Worm (Caenorhabditis elegans) whole organism, mixed stage, embryonic: ENCODE measurements around the gene ZK185.5.

ENCODE experiments used
- M03D4.4 ChIP-seq: sonication (generic microtip); optimal IDR thresholded peaks from 2 replicates; lab custom pipeline; 2017; ENCODE audit warnings: mild to moderate bottlenecking, missing genetic modification characterization, missing compliant biosample characterization
- bed-3 ChIP-seq: fragments of 200-800 bp; sonication (Bioruptor generic); optimal IDR thresholded peaks from 3 replicates; lab custom pipeline; 2018; ENCODE audit warnings: mild to moderate bottlenecking, missing genetic modification characterization, moderate library complexity, missing compliant biosample characterization
- blmp-1 ChIP-seq: fragments of 150-350 bp; optimal IDR thresholded peaks from 2 replicates; lab custom pipeline; 2014; ENCODE audit warnings: missing biosample characterization, missing genetic modification characterization
- ceh-39 ChIP-seq: fragments of 150-350 bp; optimal IDR thresholded peaks from 2 replicates; lab custom pipeline; 2014; ENCODE audit warnings: missing biosample characterization, missing genetic modification characterization
- ceh-43 ChIP-seq: fragments of 200-800 bp; sonication (Bioruptor generic); optimal IDR thresholded peaks from 2 replicates; lab custom pipeline; 2018; ENCODE audit warnings: mild to moderate bottlenecking, missing genetic modification characterization, moderate library complexity, missing compliant biosample characterization
- ceh-83 ChIP-seq: fragments of 200-800 bp; sonication (Bioruptor generic); optimal IDR thresholded peaks from 2 replicates; lab custom pipeline; 2018; ENCODE audit warnings: mild to moderate bottlenecking, missing genetic modification characterization, missing compliant biosample characterization
- ces-1 ChIP-seq: fragments of 150-350 bp; optimal IDR thresholded peaks from 2 replicates; lab custom pipeline; 2014; ENCODE audit warnings: missing biosample characterization, missing genetic modification reagents, missing genetic modification characterization
- cnd-1 ChIP-seq: fragments of 200-800 bp; sonication (Bioruptor generic); optimal IDR thresholded peaks from 2 replicates; lab custom pipeline; 2018; ENCODE audit warnings: mild to moderate bottlenecking, missing genetic modification characterization, missing compliant biosample characterization
- drap-1 ChIP-seq: fragments of 200-800 bp; sonication (Bioruptor generic); optimal IDR thresholded peaks from 3 replicates; lab custom pipeline; 2018; ENCODE audit warnings: mild to moderate bottlenecking, missing genetic modification characterization, missing compliant biosample characterization
- elt-1 ChIP-seq: sonication (generic microtip); optimal IDR thresholded peaks from 2 replicates; lab custom pipeline; 2017; ENCODE audit warnings: missing genetic modification characterization, mild to moderate bottlenecking, missing compliant biosample characterization, antibody characterized with exemption, moderate library complexity, borderline replicate concordance; ENCODE audit not compliant: insufficient read depth
- elt-3 ChIP-seq: fragments of 150-350 bp; optimal IDR thresholded peaks from 2 replicates; lab custom pipeline; 2014; ENCODE audit warnings: missing biosample characterization, missing genetic modification characterization
- flh-1 ChIP-seq: fragments of 200-800 bp; sonication (Bioruptor generic); optimal IDR thresholded peaks from 2 replicates; lab custom pipeline; 2018; ENCODE audit warnings: mild to moderate bottlenecking, missing genetic modification characterization, moderate library complexity, missing compliant biosample characterization
- ham-2 ChIP-seq: fragments of 200-800 bp; sonication (Bioruptor generic); optimal IDR thresholded peaks from 2 replicates; lab custom pipeline; 2018; ENCODE audit warnings: mild to moderate bottlenecking, missing genetic modification characterization, missing compliant biosample characterization
- hlh-1 ChIP-seq: fragments of 150-350 bp; optimal IDR thresholded peaks from 2 replicates; lab custom pipeline; 2014; ENCODE audit warnings: missing biosample characterization, missing genetic modification reagents, missing genetic modification characterization
- lsy-2 ChIP-seq: fragments of 150-350 bp; optimal IDR thresholded peaks from 2 replicates; lab custom pipeline; 2014; ENCODE audit warnings: missing biosample characterization, missing genetic modification characterization
- mab-5 ChIP-seq: fragments of 150-350 bp; optimal IDR thresholded peaks from 2 replicates; lab custom pipeline; 2014; ENCODE audit warnings: missing biosample characterization, missing genetic modification characterization
- mep-1 ChIP-seq: fragments of 150-350 bp; optimal IDR thresholded peaks from 2 replicates; lab custom pipeline; 2017; ENCODE audit warnings: missing biosample characterization, missing genetic modification reagents, missing genetic modification characterization, inconsistent platforms
- mls-2 ChIP-seq: sonication (generic microtip); optimal IDR thresholded peaks from 2 replicates; lab custom pipeline; 2016; ENCODE audit warnings: mild to moderate bottlenecking, missing genetic modification characterization, moderate library complexity, missing compliant biosample characterization
- nhr-2 ChIP-seq: fragments of 150-350 bp; optimal IDR thresholded peaks from 2 replicates; lab custom pipeline; 2014; ENCODE audit warnings: missing biosample characterization, missing genetic modification characterization
- nhr-237 ChIP-seq: fragments of 150-350 bp; optimal IDR thresholded peaks from 2 replicates; lab custom pipeline; 2014; ENCODE audit warnings: missing biosample characterization, missing genetic modification characterization
- nhr-28 ChIP-seq: fragments of 150-350 bp; optimal IDR thresholded peaks from 2 replicates; lab custom pipeline; 2014; ENCODE audit warnings: missing biosample characterization, missing genetic modification characterization
- nhr-76 ChIP-seq: sonication (generic microtip); optimal IDR thresholded peaks from 2 replicates; lab custom pipeline; 2017; ENCODE audit warnings: missing biosample characterization, missing genetic modification characterization
- pha-4 ChIP-seq: fragments of 150-350 bp; optimal IDR thresholded peaks from 2 replicates; lab custom pipeline; 2018; ENCODE audit warnings: missing biosample characterization, missing genetic modification reagents, missing genetic modification characterization
- sem-2 ChIP-seq: fragments of 200-800 bp; sonication (Bioruptor generic); optimal IDR thresholded peaks from 2 replicates; lab custom pipeline; 2018; ENCODE audit warnings: mild to moderate bottlenecking, missing genetic modification characterization, missing compliant biosample characterization
- snpc-4 ChIP-seq: fragments of 150-350 bp; optimal IDR thresholded peaks from 2 replicates; lab custom pipeline; 2014; ENCODE audit warnings: missing biosample characterization, missing genetic modification characterization
- sptf-1 ChIP-seq: sonication (generic microtip); optimal IDR thresholded peaks from 2 replicates; lab custom pipeline; 2017; ENCODE audit warnings: mild to moderate bottlenecking, missing genetic modification characterization, moderate library complexity, missing compliant biosample characterization
- tbx-8 ChIP-seq: fragments of 200-800 bp; sonication (Bioruptor generic); optimal IDR thresholded peaks from 2 replicates; lab custom pipeline; 2018; ENCODE audit warnings: mild to moderate bottlenecking, missing genetic modification characterization, moderate library complexity, missing compliant biosample characterization
- unc-120 ChIP-seq: sonication (generic microtip); optimal IDR thresholded peaks from 2 replicates; lab custom pipeline; 2017; ENCODE audit warnings: missing genetic modification characterization, missing compliant biosample characterization; ENCODE audit not compliant: poor library complexity, severe bottlenecking
- unc-39 ChIP-seq: fragments of 150-350 bp; optimal IDR thresholded peaks from 2 replicates; lab custom pipeline; 2014; ENCODE audit warnings: missing biosample characterization, missing genetic modification characterization
- zip-8 ChIP-seq: fragments of 150-350 bp; optimal IDR thresholded peaks from 2 replicates; lab custom pipeline; 2014; ENCODE audit warnings: missing biosample characterization, missing genetic modification characterization
- ztf-11 ChIP-seq: fragments of 150-350 bp; optimal IDR thresholded peaks from 2 replicates; lab custom pipeline; 2014; ENCODE audit warnings: missing biosample characterization, missing genetic modification characterization

Gene ZK185.5

DNA sequence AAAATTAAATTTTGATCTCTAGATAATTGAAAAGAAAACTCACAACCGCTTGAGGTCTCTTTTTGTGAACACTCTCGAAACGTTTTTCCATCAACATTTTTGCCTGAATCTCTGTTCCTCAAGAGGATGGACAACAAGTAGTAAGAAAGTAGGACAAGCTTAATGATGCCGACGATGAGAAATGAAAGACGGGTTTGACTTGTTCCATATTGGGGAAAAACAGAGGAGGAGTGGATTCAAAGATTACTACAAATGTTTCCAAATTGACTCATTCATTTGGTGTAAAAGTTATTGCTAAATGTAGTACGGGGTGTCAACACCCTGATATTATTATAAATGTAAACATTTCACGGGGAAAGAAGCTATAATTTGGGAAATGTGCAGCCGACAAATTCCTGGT is 12.7 kb downstream of the ZK185.5 start, which contains the start of gene ZK185.4:
ZK185.4 (minus strand) TSS at position 101 of the 400 bp plus-strand sequence.
- TF ChIP-seq blmp-1 (no peak), nhr-28 (tag; lab: Kevin White, UChicago) (no peak), mls-2 (no peak), ham-2 (GFP tag; lab: Kevin White, UChicago) (no peak), nhr-2 (tag; lab: Kevin White, UChicago) (no peak), unc-120 (tag; lab: Kevin White, UChicago) (no peak), zip-8 (tag; lab: Kevin White, UChicago) (no peak), pha-4 (tag; lab: Kevin White, UChicago) (no peak), lsy-2 (tag; lab: Kevin White, UChicago) (no peak), unc-39 (tag; lab: Kevin White, UChicago) (no peak), ceh-83 (GFP tag; lab: Kevin White, UChicago) (no peak), ceh-43 (GFP tag; lab: Kevin White, UChicago) (no peak), ztf-11 (tag; lab: Kevin White, UChicago) (no peak), elt-1 (tag; lab: Kevin White, UChicago) (no peak), ceh-39 (tag; lab: Kevin White, UChicago) (no peak), sptf-1 (tag; lab: Kevin White, UChicago) (no peak), elt-3 (tag; lab: Kevin White, UChicago) (no peak), mab-5 (no peak)

DNA sequence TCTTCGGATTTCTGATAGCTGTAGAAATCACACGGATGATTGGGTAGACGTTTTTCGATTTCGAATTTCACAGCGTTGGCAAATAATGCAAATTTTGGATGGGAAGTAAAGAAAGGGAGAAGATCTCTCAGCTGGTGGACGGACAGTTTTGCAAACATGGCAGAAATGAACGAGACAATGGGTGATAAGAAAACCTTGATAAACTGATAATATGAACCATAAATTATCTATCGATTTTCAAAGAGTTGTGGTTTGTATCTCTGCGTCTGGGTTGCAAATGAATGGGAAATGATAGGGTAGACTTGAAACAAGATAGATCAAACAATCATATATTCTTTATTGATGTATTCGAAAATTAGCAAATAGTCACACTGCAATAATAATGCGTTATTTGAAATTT is 15.5 kb downstream of the ZK185.5 start, which contains the start of gene ZK185.3:
ZK185.3 (minus strand) TSS at position 263 of the 400 bp plus-strand sequence.
- no peak for TF ChIP-seq cnd-1 (tag; lab: Kevin White, UChicago)
- TF ChIP-seq elt-1 (tag; lab: Kevin White, UChicago), result no peak
- no peak for TF ChIP-seq ceh-39 (tag; lab: Kevin White, UChicago)
- no peak for TF ChIP-seq drap-1
- TF ChIP-seq hlh-1 (tag; lab: Kevin White, UChicago), result no peak
- no peak for TF ChIP-seq ces-1 (GFP tag; lab: Kevin White, UChicago)
- no peak for TF ChIP-seq tbx-8 (GFP tag; lab: Kevin White, UChicago)
- TF ChIP-seq flh-1 (GFP tag; lab: Kevin White, UChicago), result no peak
- no peak for TF ChIP-seq sem-2 (GFP tag; lab: Kevin White, UChicago)
- TF ChIP-seq nhr-237 (tag; lab: Kevin White, UChicago), result no peak

DNA sequence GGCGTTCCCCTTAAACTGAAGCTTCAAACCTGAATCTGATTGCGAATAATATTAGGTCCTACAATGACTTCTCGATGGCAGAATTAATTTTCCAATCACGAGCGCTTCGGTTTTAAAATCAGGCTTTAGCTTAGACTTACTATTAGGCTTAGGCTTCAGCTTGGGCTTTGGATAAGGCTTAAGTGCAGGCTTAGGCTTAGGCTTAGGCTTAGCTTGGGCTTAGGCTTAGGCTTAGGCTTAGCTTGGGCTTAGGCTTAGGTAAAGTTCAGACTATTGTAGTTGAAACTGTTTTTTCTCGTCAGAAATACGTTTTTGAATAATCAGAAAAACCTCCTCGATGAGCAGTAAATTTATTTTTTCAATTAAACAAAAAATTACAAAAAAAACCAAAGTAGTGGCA is 19.0 kb downstream of the ZK185.5 start:
- TF ChIP-seq snpc-4 (tag; lab: Kevin White, UChicago) (no peak), blmp-1 (no peak), unc-39 (tag; lab: Kevin White, UChicago) (no peak), mep-1 (no peak), ceh-43 (GFP tag; lab: Kevin White, UChicago) (no peak), sptf-1 (tag; lab: Kevin White, UChicago) (no peak), mab-5 (no peak), cnd-1 (tag; lab: Kevin White, UChicago) (no peak), M03D4.4 (tag; lab: Kevin White, UChicago) (no peak), elt-3 (tag; lab: Kevin White, UChicago) (no peak), ham-2 (GFP tag; lab: Kevin White, UChicago) (no peak), bed-3 (GFP tag; lab: Kevin White, UChicago) (no peak), flh-1 (GFP tag; lab: Kevin White, UChicago) (no peak), ceh-83 (GFP tag; lab: Kevin White, UChicago) (no peak)

DNA sequence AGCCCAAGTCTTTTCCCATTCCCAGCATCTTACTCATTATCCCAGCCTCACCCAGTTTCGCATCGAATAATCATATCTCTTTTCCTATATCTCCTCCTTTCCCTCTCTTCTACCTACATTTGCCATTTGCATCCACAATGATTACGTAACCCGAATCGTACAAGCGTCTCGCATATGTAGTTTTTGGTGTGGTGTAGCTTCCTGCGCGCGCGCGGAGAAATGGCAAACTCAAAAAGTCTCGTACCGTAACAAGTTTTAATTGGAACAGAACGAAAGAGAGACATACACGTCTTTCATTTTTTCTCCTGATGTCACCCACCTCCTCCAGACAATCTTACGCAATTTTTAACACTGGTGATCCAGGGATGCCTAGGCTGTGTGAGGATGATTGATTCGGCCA is 19.7 kb downstream of the ZK185.5 start:
- no peak for TF ChIP-seq nhr-28 (tag; lab: Kevin White, UChicago)
- no peak for TF ChIP-seq nhr-237 (tag; lab: Kevin White, UChicago)
- TF ChIP-seq ceh-43 (GFP tag; lab: Kevin White, UChicago), result no peak
- TF ChIP-seq nhr-2 (tag; lab: Kevin White, UChicago), result no peak
- TF ChIP-seq M03D4.4 (tag; lab: Kevin White, UChicago), result no peak
- no peak for TF ChIP-seq mab-5
- no peak for TF ChIP-seq nhr-76 (tag; lab: Kevin White, UChicago)
- TF ChIP-seq ces-1 (GFP tag; lab: Kevin White, UChicago), result no peak
- TF ChIP-seq, all 35 proteins: peak for 0
